Worm (Caenorhabditis elegans) whole organism, late embryonic: ENCODE results near the gene klp-4.

ENCODE experiments used
- F13H6.1 ChIP-seq: sonication (generic microtip); optimal IDR thresholded peaks from 2 replicates; lab custom pipeline; 2016; ENCODE audit warnings: missing genetic modification characterization, missing compliant biosample characterization
- ceh-45 ChIP-seq: fragments of 200-800 bp; sonication (Bioruptor generic); IDR thresholded peaks from 2 replicates; pipeline ENCODE4 v1.3.6; 2022; ENCODE audit warnings: missing genetic modification reagents, missing genetic modification characterization, missing compliant biosample characterization
- fax-1 ChIP-seq: sonication (generic microtip); optimal IDR thresholded peaks from 2 replicates; lab custom pipeline; 2016; ENCODE audit warnings: missing genotype, missing genetic modification characterization, missing compliant biosample characterization
- lin-11 ChIP-seq: fragments of 200-800 bp; sonication (Bioruptor generic); optimal IDR thresholded peaks from 2 replicates; lab custom pipeline; 2018; ENCODE audit warnings: mild to moderate bottlenecking, missing genetic modification characterization, missing compliant biosample characterization
- nfya-1 ChIP-seq: sonication (generic microtip); optimal IDR thresholded peaks from 2 replicates; lab custom pipeline; 2017; ENCODE audit warnings: missing genetic modification characterization, mild to moderate bottlenecking, missing compliant biosample characterization, antibody characterized with exemption, moderate library complexity
- pag-3 ChIP-seq: sonication (generic microtip); optimal IDR thresholded peaks from 2 replicates; lab custom pipeline; 2016; ENCODE audit warnings: missing compliant biosample characterization, missing genetic modification characterization, borderline replicate concordance
- pros-1 ChIP-seq: fragments of 150-350 bp; optimal IDR thresholded peaks from 2 replicates; lab custom pipeline; 2014; ENCODE audit warnings: missing biosample characterization, missing genetic modification reagents, missing genetic modification characterization
- rnt-1 ChIP-seq: sonication (generic microtip); optimal IDR thresholded peaks from 2 replicates; lab custom pipeline; 2016; ENCODE audit warnings: missing genetic modification characterization, missing compliant biosample characterization

- no peak for TF ChIP-seq rnt-1
- TF ChIP-seq nfya-1 (tag; lab: Kevin White, UChicago): no peak
- TF ChIP-seq pros-1 (tag; lab: Kevin White, UChicago): no peak
- no peak for TF ChIP-seq F13H6.1 (tag; lab: Kevin White, UChicago)
- no peak for TF ChIP-seq lin-11
- TF ChIP-seq fax-1 (tag; lab: Kevin White, UChicago): no peak
- no peak for TF ChIP-seq ceh-45 (GFP tag; lab: Robert Waterston, UW)
- no peak for TF ChIP-seq pag-3 (tag; lab: Kevin White, UChicago)
These were observed 18.8 kb upstream of the klp-4 start for ce11 chrX:3197319-3197718.
